Fruit fly (Drosophila melanogaster) whole organism, embryonic: Measurements from ENCODE around the gene CG6465.
A peak's percentile ranks its signal among the peaks of the same experiment; 100 is the strongest.

Source experiments
- Abd-B ChIP-seq: fragments of 200-800 bp; sonication (Bioruptor generic); optimal IDR thresholded peaks from 2 replicates; lab custom pipeline; 2018; ENCODE audit warnings: missing biosample characterization, mild to moderate bottlenecking, missing genetic modification characterization, moderate library complexity
- B-H1 ChIP-seq: fragments of 200-800 bp; sonication (Bioruptor generic); IDR thresholded peaks from 3 replicates; pipeline ENCODE4 v1.3.6; 2022; ENCODE audit warnings: missing biosample characterization, missing genetic modification characterization
- CG1024 ChIP-seq: fragments of 200-800 bp; sonication (Bioruptor generic); IDR thresholded peaks from 2 replicates; pipeline ENCODE4 v1.3.6; 2022; ENCODE audit warnings: missing biosample characterization, missing genetic modification characterization
- CG10267 ChIP-seq: fragments of 200-800 bp; sonication (Bioruptor generic); optimal IDR thresholded peaks from 2 replicates; lab custom pipeline; 2018; ENCODE audit warnings: missing biosample characterization, mild to moderate bottlenecking, missing genetic modification characterization, moderate library complexity
- CG10366 ChIP-seq: fragments of 200-800 bp; sonication (Bioruptor generic); IDR thresholded peaks from 2 replicates; pipeline ENCODE4 v1.3.6; 2022; ENCODE audit warnings: missing biosample characterization, missing genetic modification characterization
- CG10565 ChIP-seq: fragments of 200-800 bp; sonication (Bioruptor generic); optimal IDR thresholded peaks from 3 replicates; lab custom pipeline; 2016; ENCODE audit warnings: missing biosample characterization, mild to moderate bottlenecking, missing genetic modification characterization
- CG12219 ChIP-seq: fragments of 200-800 bp; sonication (Bioruptor generic); optimal IDR thresholded peaks from 3 replicates; lab custom pipeline; 2018; ENCODE audit warnings: missing biosample characterization, mild to moderate bottlenecking, missing genetic modification characterization
- CG12236 ChIP-seq: fragments of 200-800 bp; sonication (Bioruptor generic); optimal IDR thresholded peaks from 2 replicates; lab custom pipeline; 2016; ENCODE audit warnings: missing biosample characterization, missing genetic modification characterization
- CG1233 ChIP-seq: fragments of 200-800 bp; sonication (Bioruptor generic); optimal IDR thresholded peaks from 4 replicates; lab custom pipeline; 2018; ENCODE audit warnings: missing biosample characterization, mild to moderate bottlenecking, missing genetic modification characterization
- CG17186 ChIP-seq: fragments of 200-800 bp; sonication (Bioruptor generic); optimal IDR thresholded peaks from 3 replicates; lab custom pipeline; 2017; ENCODE audit warnings: missing biosample characterization, missing genetic modification reagents, missing genetic modification characterization
- CG17361 ChIP-seq: fragments of 200-800 bp; sonication (Bioruptor generic); IDR thresholded peaks from 3 replicates; pipeline ENCODE4 v1.3.6; 2022; ENCODE audit warnings: missing biosample characterization, missing genetic modification characterization
- CG2116 ChIP-seq: fragments of 200-800 bp; sonication (Bioruptor generic); optimal IDR thresholded peaks from 3 replicates; lab custom pipeline; 2018; ENCODE audit warnings: missing biosample characterization, mild to moderate bottlenecking, missing genetic modification characterization
- CG2129 ChIP-seq: fragments of 200-800 bp; sonication (Bioruptor generic); IDR thresholded peaks from 2 replicates; pipeline ENCODE4 v1.3.6; 2022; ENCODE audit warnings: missing biosample characterization, missing genetic modification characterization; ENCODE audit not compliant: partially characterized antibody
- CG30431 ChIP-seq: fragments of 200-800 bp; sonication (Bioruptor generic); optimal IDR thresholded peaks from 2 replicates; lab custom pipeline; 2017; ENCODE audit warnings: missing biosample characterization, missing genetic modification characterization
- CG3065 ChIP-seq: fragments of 200-800 bp; sonication (Bioruptor generic); optimal IDR thresholded peaks from 2 replicates; lab custom pipeline; 2016; ENCODE audit warnings: missing biosample characterization, missing genetic modification characterization
- CG31388 ChIP-seq: fragments of 200-800 bp; sonication (Bioruptor generic); optimal IDR thresholded peaks from 2 replicates; lab custom pipeline; 2016; ENCODE audit warnings: missing biosample characterization, missing genetic modification characterization
- CG32532 ChIP-seq: fragments of 200-800 bp; sonication (Bioruptor generic); IDR thresholded peaks from 2 replicates; pipeline ENCODE4 v1.3.6; 2022; ENCODE audit warnings: missing biosample characterization, missing genetic modification characterization
- CG3407 ChIP-seq: fragments of 200-800 bp; sonication (Bioruptor generic); optimal IDR thresholded peaks from 2 replicates; lab custom pipeline; 2018; ENCODE audit warnings: missing biosample characterization, mild to moderate bottlenecking, missing genetic modification characterization
- CG4424 ChIP-seq: fragments of 200-800 bp; sonication (Bioruptor generic); optimal IDR thresholded peaks from 3 replicates; lab custom pipeline; 2016; ENCODE audit warnings: missing biosample characterization, missing genetic modification characterization
- CG6272 ChIP-seq: fragments of 200-800 bp; sonication (Bioruptor generic); IDR thresholded peaks from 2 replicates; pipeline ENCODE4 v1.3.6; 2022; ENCODE audit warnings: missing biosample characterization, missing genetic modification characterization
- CG8765 ChIP-seq: fragments of 200-800 bp; sonication (Bioruptor generic); IDR thresholded peaks from 2 replicates; pipeline ENCODE4 v1.3.6; 2022; ENCODE audit warnings: missing biosample characterization, missing genetic modification characterization
- D19B ChIP-seq: fragments of 200-800 bp; sonication (Bioruptor generic); optimal IDR thresholded peaks from 2 replicates; lab custom pipeline; 2017; ENCODE audit warnings: missing biosample characterization, mild to moderate bottlenecking, missing genetic modification characterization
- Doc3 ChIP-seq: fragments of 200-800 bp; sonication (Bioruptor generic); IDR thresholded peaks from 3 replicates; pipeline ENCODE4 v1.3.6; 2022; ENCODE audit warnings: missing biosample characterization, missing genetic modification characterization; ENCODE audit not compliant: partially characterized antibody
- Dp ChIP-seq: fragments of 200-800 bp; sonication (Bioruptor generic); optimal IDR thresholded peaks from 2 replicates; lab custom pipeline; 2018; ENCODE audit warnings: missing biosample characterization, mild to moderate bottlenecking, missing genetic modification characterization, moderate library complexity
- Hr3 ChIP-seq: fragments of 200-800 bp; sonication (Bioruptor generic); optimal IDR thresholded peaks from 3 replicates; lab custom pipeline; 2016; ENCODE audit warnings: missing biosample characterization, missing genetic modification characterization
- Lhr ChIP-seq: fragments of 200-800 bp; sonication (Bioruptor generic); optimal IDR thresholded peaks from 3 replicates; lab custom pipeline; 2017; ENCODE audit warnings: mild to moderate bottlenecking, missing biosample characterization, missing genetic modification reagents, missing genetic modification characterization
- Max ChIP-seq: fragments of 200-800 bp; sonication (Bioruptor generic); optimal IDR thresholded peaks from 2 replicates; lab custom pipeline; 2016; ENCODE audit warnings: missing biosample characterization, mild to moderate bottlenecking, missing genetic modification characterization
- NC2β ChIP-seq: fragments of 200-800 bp; sonication (Bioruptor generic); optimal IDR thresholded peaks from 2 replicates; lab custom pipeline; 2016; ENCODE audit warnings: missing biosample characterization, missing genetic modification characterization
- NFAT ChIP-seq: fragments of 200-800 bp; sonication (Bioruptor generic); IDR thresholded peaks from 2 replicates; pipeline ENCODE4 v1.3.6; 2022; ENCODE audit warnings: missing biosample characterization, missing genetic modification characterization
- Oli ChIP-seq: fragments of 200-800 bp; sonication (Bioruptor generic); optimal IDR thresholded peaks from 2 replicates; lab custom pipeline; 2018; ENCODE audit warnings: missing biosample characterization, mild to moderate bottlenecking, missing genetic modification characterization, moderate library complexity
- Optix ChIP-seq: fragments of 200-800 bp; sonication (Bioruptor generic); IDR thresholded peaks from 3 replicates; pipeline ENCODE4 v1.3.6; 2022; ENCODE audit warnings: missing biosample characterization, missing genetic modification characterization
- Pdp1 ChIP-seq, 2 experiments: fragments of 200-800 bp; sonication (Bioruptor generic); optimal IDR thresholded peaks; 3 replicates each; lab custom pipeline; 2016; ENCODE audit warnings: missing biosample characterization in 2 of 2, missing genetic modification characterization in 2 of 2, mild to moderate bottlenecking in 1 of 2, moderate library complexity in 1 of 2
- Taf1 ChIP-seq: fragments of 200-800 bp; sonication (Bioruptor generic); IDR thresholded peaks from 2 replicates; pipeline ENCODE4 v1.3.6; 2022; ENCODE audit warnings: missing biosample characterization, missing genetic modification characterization
- al ChIP-seq: fragments of 200-800 bp; sonication (Bioruptor generic); IDR thresholded peaks from 2 replicates; pipeline ENCODE4 v1.3.6; 2022; ENCODE audit warnings: missing biosample characterization, missing genetic modification characterization
- az2 ChIP-seq: fragments of 200-800 bp; sonication (Bioruptor generic); optimal IDR thresholded peaks from 3 replicates; lab custom pipeline; 2016; ENCODE audit warnings: missing biosample characterization, missing genetic modification characterization
- danr ChIP-seq: fragments of 200-800 bp; sonication (Bioruptor generic); IDR thresholded peaks from 2 replicates; pipeline ENCODE4 v1.3.6; 2022; ENCODE audit warnings: missing biosample characterization, missing genetic modification characterization
- dati ChIP-seq: fragments of 200-800 bp; sonication (Bioruptor generic); IDR thresholded peaks from 2 replicates; pipeline ENCODE4 v1.3.6; 2022; ENCODE audit warnings: missing biosample characterization, missing genetic modification characterization
- esg ChIP-seq: fragments of 200-800 bp; sonication (Bioruptor generic); conservative IDR thresholded peaks from 2 replicates; pipeline ENCODE4 v1.3.6; 2022; ENCODE audit warnings: missing biosample characterization, missing genetic modification characterization
- fru ChIP-seq: fragments of >200 bp; optimal IDR thresholded peaks from 2 replicates; lab custom pipeline; 2017
- fu2 ChIP-seq: fragments of 200-800 bp; sonication (Bioruptor generic); optimal IDR thresholded peaks from 2 replicates; lab custom pipeline; 2016; ENCODE audit warnings: missing biosample characterization, missing genetic modification characterization
- gfzf ChIP-seq: fragments of 200-800 bp; sonication (Bioruptor generic); optimal IDR thresholded peaks from 2 replicates; lab custom pipeline; 2016; ENCODE audit warnings: missing biosample characterization, mild to moderate bottlenecking, missing genetic modification characterization, moderate library complexity
- kni ChIP-seq: fragments of 200-800 bp; sonication (Bioruptor generic); optimal IDR thresholded peaks from 3 replicates; lab custom pipeline; 2017; ENCODE audit warnings: mild to moderate bottlenecking, missing biosample characterization, missing genetic modification reagents, missing genetic modification characterization
- mam ChIP-seq: fragments of 200-800 bp; sonication (Bioruptor generic); optimal IDR thresholded peaks from 3 replicates; lab custom pipeline; 2016; ENCODE audit warnings: missing biosample characterization, missing genetic modification characterization
- nau ChIP-seq: fragments of 200-800 bp; sonication (Bioruptor generic); optimal IDR thresholded peaks from 3 replicates; lab custom pipeline; 2017; ENCODE audit warnings: missing biosample characterization, mild to moderate bottlenecking, missing genetic modification characterization, missing genetic modification reagents
- pita ChIP-seq: fragments of 200-800 bp; sonication (Bioruptor generic); optimal IDR thresholded peaks from 2 replicates; lab custom pipeline; 2017; ENCODE audit warnings: missing biosample characterization, mild to moderate bottlenecking, missing genetic modification characterization
- ranshi ChIP-seq: fragments of 200-800 bp; sonication (Bioruptor generic); IDR thresholded peaks from 2 replicates; pipeline ENCODE4 v1.3.6; 2022; ENCODE audit warnings: missing biosample characterization, missing genetic modification characterization
- sc ChIP-seq, 3 experiments: fragments of >200 bp in 2 of 3; fragments of 200-800 bp in 1 of 3; sonication (Bioruptor generic) in 1 of 3; optimal IDR thresholded peaks; 2 replicates in 2 of 3; 3 replicates in 1 of 3; lab custom pipeline; 2017; ENCODE audit warnings: mild to moderate bottlenecking in 1 of 3, missing biosample characterization in 1 of 3, missing genetic modification characterization in 1 of 3, missing genetic modification reagents in 1 of 3
- scrt ChIP-seq: fragments of 200-800 bp; sonication (Bioruptor generic); optimal IDR thresholded peaks from 2 replicates; lab custom pipeline; 2018; ENCODE audit warnings: missing biosample characterization, mild to moderate bottlenecking, missing genetic modification characterization, moderate library complexity
- slou ChIP-seq: fragments of 200-800 bp; sonication (Bioruptor generic); optimal IDR thresholded peaks from 3 replicates; lab custom pipeline; 2016; ENCODE audit warnings: missing biosample characterization, missing genetic modification characterization
- sob ChIP-seq: fragments of 200-800 bp; sonication (Bioruptor generic); IDR thresholded peaks from 2 replicates; pipeline ENCODE4 v1.3.6; 2022; ENCODE audit warnings: missing biosample characterization, missing genetic modification characterization
- ssp ChIP-seq: fragments of 200-800 bp; sonication (Bioruptor generic); IDR thresholded peaks from 2 replicates; pipeline ENCODE4 v1.3.6; 2022; ENCODE audit warnings: missing biosample characterization, missing genetic modification characterization
- trh ChIP-seq: fragments of 200-800 bp; sonication (Bioruptor generic); optimal IDR thresholded peaks from 2 replicates; lab custom pipeline; 2016; ENCODE audit warnings: missing biosample characterization, missing genetic modification characterization

CG6465 gene

DNA sequence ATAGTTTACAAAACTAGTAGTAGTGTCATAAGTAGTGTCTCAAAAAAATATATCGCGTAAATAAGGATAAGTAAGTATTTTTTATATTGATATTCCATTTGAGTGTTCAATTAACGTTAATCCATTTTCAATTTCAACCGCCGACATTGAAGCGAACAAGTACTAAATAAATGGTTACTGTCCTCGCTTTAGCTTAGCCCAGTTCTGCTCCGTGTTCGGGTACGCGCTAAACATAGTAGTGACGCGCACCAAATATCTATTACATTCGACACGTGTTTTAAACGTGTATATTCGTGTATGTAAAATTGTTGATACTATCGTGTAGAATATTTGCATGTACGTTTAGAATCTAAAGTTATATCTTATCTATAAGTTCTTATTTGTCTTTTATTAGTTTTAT, 1.9 kb downstream of the CG6465 start (continued):
- TF ChIP-seq CG17186 (GFP tag; lab: Kevin White, UChicago) = no peak
- TF ChIP-seq nau (GFP tag; lab: Kevin White, UChicago) = no peak
- TF ChIP-seq D19B (GFP tag; lab: Kevin White, UChicago) = no peak
- TF ChIP-seq Lhr = peak; percentile 93
- peak; percentile 55 for TF ChIP-seq gfzf (GFP tag; lab: Kevin White, UChicago)
- no peak for TF ChIP-seq CG10366
- TF ChIP-seq CG2116 (GFP tag; lab: Kevin White, UChicago) = peak; percentile 19
- no peak for TF ChIP-seq CG6272 (GFP tag; lab: Robert Waterston, UW)
- TF ChIP-seq pita (GFP tag; lab: Kevin White, UChicago) = peak; percentile 99
- no peak for TF ChIP-seq CG12236
- TF ChIP-seq Pdp1 (GFP tag; optimal IDR thresholded peaks at IDR 0.05; lab: Kevin White, UChicago) = peak in 1 of 2 experiments; percentile 18
- no peak for TF ChIP-seq ranshi (GFP tag; lab: Robert Waterston, UW)
- no peak for TF ChIP-seq CG3065
- TF ChIP-seq Hr3 (GFP tag; lab: Kevin White, UChicago) = no peak
- TF ChIP-seq CG10267 (tag; lab: Kevin White, UChicago) = peak; percentile 72
- no peak for TF ChIP-seq ssp (GFP tag; lab: Robert Waterston, UW)
- no peak for TF ChIP-seq B-H1
- no peak for TF ChIP-seq fru
- TF ChIP-seq trh (GFP tag; lab: Kevin White, UChicago) = no peak
- no peak for TF ChIP-seq Oli
- peak; percentile 46; the same call in 1 of the 2 replicates for TF ChIP-seq CG2129 (GFP tag; lab: Robert Waterston, UW)
- peak; percentile 41; the same call in 1 of the 3 replicates for TF ChIP-seq CG17361 (GFP tag; lab: Robert Waterston, UW)
- no peak for TF ChIP-seq CG1024 (GFP tag; lab: Robert Waterston, UW)
- no peak for TF ChIP-seq sc (optimal IDR thresholded peaks at IDR 0.05; lab: Kevin White, UChicago)
- TF ChIP-seq sc (GFP tag; optimal IDR thresholded peaks at IDR 0.05; lab: Kevin White, UChicago) = no peak
- TF ChIP-seq CG30431 (GFP tag; lab: Kevin White, UChicago) = no peak
- TF ChIP-seq sob = peak; percentile 68
- no peak for TF ChIP-seq esg (GFP tag; lab: Robert Waterston, UW)
- no peak for TF ChIP-seq CG31388 (GFP tag; lab: Kevin White, UChicago)
- no peak for TF ChIP-seq kni (GFP tag; lab: Kevin White, UChicago)
- TF ChIP-seq Max = peak; percentile 7
- TF ChIP-seq Dp (GFP tag; lab: Kevin White, UChicago) = peak; percentile 71
- TF ChIP-seq slou (GFP tag; lab: Kevin White, UChicago) = peak; percentile 52
- TF ChIP-seq az2 (GFP tag; lab: Kevin White, UChicago) = no peak
- TF ChIP-seq NC2β (GFP tag; lab: Kevin White, UChicago) = no peak
- TF ChIP-seq dati (GFP tag; lab: Robert Waterston, UW) = no peak
- peak; percentile 59 for TF ChIP-seq scrt (GFP tag; lab: Kevin White, UChicago)
- no peak for TF ChIP-seq Optix
- peak; percentile 59; the same call in 2 of the 3 replicates for TF ChIP-seq Doc3 (GFP tag; lab: Robert Waterston, UW)
- TF ChIP-seq Taf1 (GFP tag; lab: Robert Waterston, UW) = no peak
- TF ChIP-seq CG12219 (GFP tag; lab: Kevin White, UChicago) = no peak
- peak; percentile 23 for TF ChIP-seq fu2 (GFP tag; lab: Kevin White, UChicago)
- peak; percentile 63 for TF ChIP-seq Abd-B (GFP tag; lab: Kevin White, UChicago)
- no peak for TF ChIP-seq CG1233 (GFP tag; lab: Kevin White, UChicago)
- no peak for TF ChIP-seq CG10565 (GFP tag; lab: Kevin White, UChicago)
- TF ChIP-seq CG4424 (GFP tag; lab: Kevin White, UChicago) = peak; percentile 24
- TF ChIP-seq CG32532 (GFP tag; lab: Robert Waterston, UW) = peak; percentile 72; the same call in 1 of the 2 replicates
- TF ChIP-seq CG8765 (GFP tag; lab: Robert Waterston, UW) = no peak
- no peak for TF ChIP-seq danr (GFP tag; lab: Robert Waterston, UW)
- no peak for TF ChIP-seq NFAT (GFP tag; lab: Robert Waterston, UW)
- no peak for TF ChIP-seq al (GFP tag; lab: Robert Waterston, UW)
- no peak for TF ChIP-seq CG3407 (GFP tag; lab: Kevin White, UChicago)
- peak; percentile 33 for TF ChIP-seq mam
